Fruit fly (Drosophila melanogaster): ENCODE data around the gene CG10584.

- TF ChIP-seq psq (optimal IDR thresholded peaks at IDR 0.05) (no peak), usp (GFP tag; optimal IDR thresholded peaks at IDR 0.05) (no peak), EcR (GFP tag; optimal IDR thresholded peaks at IDR 0.05) (no peak), CG8478 (optimal IDR thresholded peaks at IDR 0.05) (no peak), pan (optimal IDR thresholded peaks at IDR 0.05) (no peak), Dll (optimal IDR thresholded peaks at IDR 0.05) (no peak)
Measured at dm6 chr3L:21070063-21070462, 38.9 kb upstream of the CG10584 start.
